Fruit fly (Drosophila melanogaster) whole organism, embryonic: ENCODE data around the gene qjt.

ENCODE experiments used
- CG11247 ChIP-seq: fragments of 200-800 bp; sonication (Bioruptor generic); IDR thresholded peaks from 2 replicates; pipeline ENCODE4 v1.3.6; 2022; ENCODE audit warnings: missing biosample characterization, missing genetic modification characterization
- CG2199 ChIP-seq: fragments of 200-800 bp; sonication (Bioruptor generic); IDR thresholded peaks from 3 replicates; pipeline ENCODE4 v1.3.6; 2022; ENCODE audit warnings: missing biosample characterization, missing genetic modification characterization
- CG5180 ChIP-seq: fragments of 200-800 bp; sonication (Bioruptor generic); optimal IDR thresholded peaks from 3 replicates; lab custom pipeline; 2017; ENCODE audit warnings: missing biosample characterization, missing genetic modification characterization, mild to moderate bottlenecking, moderate library complexity, missing genetic modification reagents
- CG7963 ChIP-seq: fragments of 200-800 bp; sonication (Bioruptor generic); IDR thresholded peaks from 3 replicates; pipeline ENCODE4 v1.3.6; 2022; ENCODE audit warnings: missing biosample characterization, missing genetic modification characterization; ENCODE audit not compliant: partially characterized antibody
- CG8388 ChIP-seq: fragments of 200-800 bp; sonication (Bioruptor generic); optimal IDR thresholded peaks from 2 replicates; lab custom pipeline; 2019; ENCODE audit warnings: missing biosample characterization, mild to moderate bottlenecking, missing genetic modification characterization, moderate library complexity
- Deaf1 ChIP-seq: fragments of 200-800 bp; optimal IDR thresholded peaks from 3 replicates; lab custom pipeline; 2019; ENCODE audit warnings: missing biosample characterization, mild to moderate bottlenecking, missing genetic modification characterization, moderate library complexity
- HmgD ChIP-seq: fragments of 200-800 bp; sonication (Bioruptor generic); optimal IDR thresholded peaks from 3 replicates; lab custom pipeline; 2016; ENCODE audit warnings: missing biosample characterization, missing genetic modification characterization
- Rfx ChIP-seq: fragments of 200-800 bp; sonication (Bioruptor generic); IDR thresholded peaks from 2 replicates; pipeline ENCODE4 v1.3.6; 2022; ENCODE audit warnings: missing biosample characterization, missing genetic modification characterization
- Stat92E ChIP-seq, 3 experiments: fragments of >200 bp in 2 of 3; fragments of 200-800 bp in 1 of 3; sonication (Bioruptor generic) in 1 of 3; optimal IDR thresholded peaks; 2 replicates each; lab custom pipeline; 2017 to 2019; ENCODE audit warnings: missing biosample characterization in 3 of 3, missing genetic modification characterization in 3 of 3, mild to moderate bottlenecking in 1 of 3, moderate library complexity in 1 of 3
- psq ChIP-seq: fragments of 200-800 bp; sonication (Bioruptor generic); optimal IDR thresholded peaks from 2 replicates; lab custom pipeline; 2017; ENCODE audit warnings: missing biosample characterization, missing genetic modification characterization
- usp ChIP-seq: fragments of >200 bp; optimal IDR thresholded peaks from 2 replicates; lab custom pipeline; 2017; ENCODE audit warnings: missing biosample characterization, missing genetic modification characterization
- zen2 ChIP-seq: fragments of 200-800 bp; sonication (Bioruptor generic); IDR thresholded peaks from 3 replicates; pipeline ENCODE4 v1.3.6; 2022; ENCODE audit warnings: missing biosample characterization, missing genetic modification characterization; ENCODE audit not compliant: partially characterized antibody

- TF ChIP-seq Stat92E (GFP tag; optimal IDR thresholded peaks at IDR 0.05; lab: Kevin White, UChicago) = no peak
- TF ChIP-seq CG8388 = no peak
- TF ChIP-seq zen2 (GFP tag; lab: Robert Waterston, UW) = no peak
- no peak for TF ChIP-seq Deaf1 (tag; lab: Kevin White, UChicago)
- TF ChIP-seq usp (GFP tag; lab: Kevin White, UChicago) = no peak
- TF ChIP-seq CG5180 (GFP tag; lab: Kevin White, UChicago) = no peak
- TF ChIP-seq CG7963 = no peak
- no peak for TF ChIP-seq CG11247 (GFP tag; lab: Robert Waterston, UW)
- TF ChIP-seq Rfx = no peak
- TF ChIP-seq CG2199 (GFP tag; lab: Robert Waterston, UW) = no peak
- TF ChIP-seq HmgD (GFP tag; lab: Kevin White, UChicago) = no peak
- TF ChIP-seq psq (GFP tag; lab: Kevin White, UChicago) = no peak
Measured at dm6 chr3L:17502235-17502634, 23.3 kb downstream of the qjt start.
